Worm (Caenorhabditis elegans) whole organism, L4 larva: ENCODE measurements around the gene mnk-1.
A peak's percentile ranks its signal among the peaks of the same experiment; 100 is the strongest.

Source experiments
- D1046.2 ChIP-seq: fragments of 200-800 bp; sonication (Bioruptor generic); IDR thresholded peaks from 2 replicates; pipeline ENCODE4 v1.3.6; 2022; ENCODE audit warnings: missing genetic modification characterization, missing compliant biosample characterization
- F37D6.2 ChIP-seq: sonication (generic microtip); optimal IDR thresholded peaks from 2 replicates; lab custom pipeline; 2016; ENCODE audit warnings: mild to moderate bottlenecking, missing genetic modification characterization, missing compliant biosample characterization
- F49E8.2 ChIP-seq: sonication (generic microtip); optimal IDR thresholded peaks from 2 replicates; lab custom pipeline; 2016; ENCODE audit warnings: missing compliant biosample characterization, mild to moderate bottlenecking, missing genetic modification characterization, borderline replicate concordance
- Y48G9A.11 ChIP-seq: fragments of 200-800 bp; sonication (Bioruptor generic); IDR thresholded peaks from 2 replicates; pipeline ENCODE4 v1.3.6; 2022; ENCODE audit warnings: missing genetic modification reagents, missing genetic modification characterization, missing compliant biosample characterization
- ZK337.2 ChIP-seq: fragments of 200-800 bp; sonication (Bioruptor generic); IDR thresholded peaks from 2 replicates; pipeline ENCODE4 v1.3.6; 2022; ENCODE audit warnings: missing genetic modification reagents, missing genetic modification characterization, missing compliant biosample characterization
- aly-2 ChIP-seq: sonication (generic microtip); optimal IDR thresholded peaks from 2 replicates; lab custom pipeline; 2018; ENCODE audit warnings: missing biosample characterization, missing genetic modification characterization
- ceh-20 ChIP-seq: fragments of 200-800 bp; sonication (Bioruptor generic); IDR thresholded peaks from 2 replicates; pipeline ENCODE4 v1.3.6; 2022; ENCODE audit warnings: missing genetic modification reagents, missing genetic modification characterization, missing compliant biosample characterization
- ceh-32 ChIP-seq: sonication (generic microtip); optimal IDR thresholded peaks from 2 replicates; lab custom pipeline; 2016; ENCODE audit warnings: mild to moderate bottlenecking, missing genetic modification characterization, missing compliant biosample characterization; ENCODE audit not compliant: poor library complexity
- ceh-44 ChIP-seq: fragments of 200-800 bp; sonication (Bioruptor generic); IDR thresholded peaks from 2 replicates; pipeline ENCODE4 v1.3.6; 2022; ENCODE audit warnings: missing genetic modification reagents, missing genetic modification characterization, missing compliant biosample characterization
- ceh-62 ChIP-seq: sonication (generic microtip); optimal IDR thresholded peaks from 2 replicates; lab custom pipeline; 2017; ENCODE audit warnings: missing biosample characterization, missing genetic modification characterization
- ceh-82 ChIP-seq: sonication (generic microtip); optimal IDR thresholded peaks from 2 replicates; lab custom pipeline; 2017; ENCODE audit warnings: missing biosample characterization, missing genetic modification characterization
- daf-16 ChIP-seq, 3 experiments: sonication (generic microtip); optimal IDR thresholded peaks; 2 replicates each; lab custom pipeline; 2016 to 2017; ENCODE audit warnings: missing genetic modification characterization in 3 of 3, missing genetic modification reagents in 3 of 3, mild to moderate bottlenecking in 2 of 3, missing compliant biosample characterization in 2 of 3, missing biosample characterization in 1 of 3, moderate library complexity in 1 of 3
- daf-19 ChIP-seq: fragments of 200-800 bp; sonication (Bioruptor generic); conservative IDR thresholded peaks from 2 replicates; pipeline ENCODE4 v1.3.6; 2022; ENCODE audit warnings: missing genetic modification characterization, missing compliant biosample characterization
- dmd-6 ChIP-seq: fragments of 200-800 bp; sonication (Bioruptor generic); IDR thresholded peaks from 2 replicates; pipeline ENCODE4 v1.3.6; 2022; ENCODE audit warnings: missing genetic modification reagents, missing genetic modification characterization, missing compliant biosample characterization
- dmd-8 ChIP-seq: fragments of 200-800 bp; sonication (Bioruptor generic); IDR thresholded peaks from 2 replicates; pipeline ENCODE4 v1.3.6; 2022; ENCODE audit warnings: missing genetic modification characterization, missing compliant biosample characterization
- dmd-9 ChIP-seq: fragments of 200-800 bp; sonication (Bioruptor generic); IDR thresholded peaks from 2 replicates; pipeline ENCODE4 v1.3.6; 2022; ENCODE audit warnings: missing genetic modification reagents, missing genetic modification characterization, missing compliant biosample characterization
- hif-1 ChIP-seq, 2 experiments: sonication (generic microtip); optimal IDR thresholded peaks; 2 replicates each; lab custom pipeline; 2016 to 2017; ENCODE audit warnings: missing compliant biosample characterization in 2 of 2, missing genetic modification characterization in 2 of 2, missing genetic modification reagents in 2 of 2, missing genotype in 2 of 2, mild to moderate bottlenecking in 1 of 2
- hlh-11 ChIP-seq: fragments of 200-800 bp; sonication (Bioruptor generic); optimal IDR thresholded peaks from 2 replicates; lab custom pipeline; 2018; ENCODE audit warnings: mild to moderate bottlenecking, missing genetic modification characterization, missing compliant biosample characterization
- hmg-1.1 ChIP-seq: fragments of 200-800 bp; sonication (Bioruptor generic); IDR thresholded peaks from 2 replicates; pipeline ENCODE4 v1.3.6; 2022; ENCODE audit warnings: missing genetic modification reagents, missing genetic modification characterization, missing compliant biosample characterization
- jun-1 ChIP-seq: fragments of 150-350 bp; optimal IDR thresholded peaks from 2 replicates; lab custom pipeline; 2014; ENCODE audit warnings: missing biosample characterization, missing genetic modification reagents, missing genetic modification characterization
- lim-7 ChIP-seq: fragments of 200-800 bp; sonication (Bioruptor generic); IDR thresholded peaks from 2 replicates; pipeline ENCODE4 v1.3.6; 2022; ENCODE audit warnings: missing genetic modification characterization, missing compliant biosample characterization
- lin-38 ChIP-seq: fragments of 200-800 bp; sonication (Bioruptor generic); IDR thresholded peaks from 2 replicates; pipeline ENCODE4 v1.3.6; 2022; ENCODE audit warnings: missing genetic modification reagents, missing genetic modification characterization, missing compliant biosample characterization
- lir-3 ChIP-seq: sonication (generic microtip); optimal IDR thresholded peaks from 2 replicates; lab custom pipeline; 2016; ENCODE audit warnings: mild to moderate bottlenecking, missing genetic modification characterization, missing compliant biosample characterization
- lsy-2 ChIP-seq, 2 experiments: fragments of 150-350 bp in 1 of 2; sonication (generic microtip) in 1 of 2; optimal IDR thresholded peaks; 2 replicates each; lab custom pipeline; 2014 to 2017; ENCODE audit warnings: missing biosample characterization in 2 of 2, missing genetic modification characterization in 2 of 2
- mdl-1 ChIP-seq, 2 experiments: fragments of 150-350 bp in 1 of 2; sonication (generic microtip) in 1 of 2; optimal IDR thresholded peaks; 2 replicates each; lab custom pipeline; 2014 to 2017; ENCODE audit warnings: missing biosample characterization in 2 of 2, missing genetic modification characterization in 2 of 2
- mdt-29 ChIP-seq: fragments of 200-800 bp; sonication (Bioruptor generic); IDR thresholded peaks from 2 replicates; pipeline ENCODE4 v1.3.6; 2022; ENCODE audit warnings: missing genetic modification reagents, missing genetic modification characterization, missing compliant biosample characterization
- mep-1 ChIP-seq: fragments of 150-350 bp; sonication (generic microtip); optimal IDR thresholded peaks from 3 replicates; lab custom pipeline; 2014; ENCODE audit warnings: missing biosample characterization, missing genetic modification characterization
- mxl-2 ChIP-seq: fragments of 200-800 bp; sonication (Bioruptor generic); conservative IDR thresholded peaks from 2 replicates; pipeline ENCODE4 v1.3.6; 2022; ENCODE audit warnings: missing genetic modification reagents, missing genetic modification characterization, missing compliant biosample characterization
- mxl-3 ChIP-seq: fragments of 200-800 bp; sonication (Bioruptor generic); optimal IDR thresholded peaks from 2 replicates; lab custom pipeline; 2018; ENCODE audit warnings: mild to moderate bottlenecking, missing genetic modification characterization, missing compliant biosample characterization
- nhr-10 ChIP-seq: fragments of 150-350 bp; optimal IDR thresholded peaks from 2 replicates; lab custom pipeline; 2014; ENCODE audit warnings: missing biosample characterization, missing genetic modification characterization
- nhr-11 ChIP-seq: fragments of 150-350 bp; optimal IDR thresholded peaks from 2 replicates; lab custom pipeline; 2014; ENCODE audit warnings: missing biosample characterization, missing genetic modification characterization
- nhr-237 ChIP-seq: sonication (generic microtip); optimal IDR thresholded peaks from 2 replicates; lab custom pipeline; 2017; ENCODE audit warnings: missing biosample characterization, missing genetic modification characterization
- nhr-25 ChIP-seq: sonication (generic microtip); optimal IDR thresholded peaks from 2 replicates; lab custom pipeline; 2017; ENCODE audit warnings: missing genetic modification characterization, mild to moderate bottlenecking, missing compliant biosample characterization, antibody characterized with exemption, moderate library complexity, borderline replicate concordance; ENCODE audit not compliant: insufficient read depth
- nhr-41 ChIP-seq: fragments of 200-800 bp; sonication (Bioruptor generic); IDR thresholded peaks from 2 replicates; pipeline ENCODE4 v1.3.6; 2022; ENCODE audit warnings: missing genetic modification reagents, missing genetic modification characterization, missing compliant biosample characterization
- nhr-48 ChIP-seq: sonication (generic microtip); optimal IDR thresholded peaks from 2 replicates; lab custom pipeline; 2016; ENCODE audit warnings: mild to moderate bottlenecking, missing genetic modification characterization, missing compliant biosample characterization
- nhr-6 ChIP-seq: fragments of 150-350 bp; optimal IDR thresholded peaks from 2 replicates; lab custom pipeline; 2014; ENCODE audit warnings: missing biosample characterization, missing genetic modification characterization
- nhr-76 ChIP-seq: fragments of 150-350 bp; optimal IDR thresholded peaks from 2 replicates; lab custom pipeline; 2014; ENCODE audit warnings: missing biosample characterization, missing genetic modification characterization
- nhr-77 ChIP-seq: fragments of 150-350 bp; optimal IDR thresholded peaks from 2 replicates; lab custom pipeline; 2014; ENCODE audit warnings: missing biosample characterization, missing genetic modification characterization
- pqm-1 ChIP-seq: sonication (generic microtip); optimal IDR thresholded peaks from 2 replicates; lab custom pipeline; 2017; ENCODE audit warnings: missing biosample characterization, missing genetic modification characterization
- set-16 ChIP-seq: fragments of 200-800 bp; sonication (Bioruptor generic); IDR thresholded peaks from 2 replicates; pipeline ENCODE4 v1.3.6; 2022; ENCODE audit warnings: missing genetic modification reagents, missing genetic modification characterization, missing compliant biosample characterization
- skn-1 ChIP-seq: fragments of 150-350 bp; optimal IDR thresholded peaks from 2 replicates; lab custom pipeline; 2014; ENCODE audit warnings: missing biosample characterization, missing genetic modification characterization
- snpc-4 ChIP-seq: fragments of 150-350 bp; optimal IDR thresholded peaks from 2 replicates; lab custom pipeline; 2014; ENCODE audit warnings: missing biosample characterization, missing genetic modification characterization
- spr-3 ChIP-seq: fragments of 200-800 bp; sonication (Bioruptor generic); optimal IDR thresholded peaks from 2 replicates; lab custom pipeline; 2018; ENCODE audit warnings: mild to moderate bottlenecking, missing genetic modification characterization, missing compliant biosample characterization
- unc-130 ChIP-seq: sonication (generic microtip); optimal IDR thresholded peaks from 2 replicates; lab custom pipeline; 2016; ENCODE audit warnings: missing genetic modification reagents, missing genetic modification characterization, missing compliant biosample characterization
- unc-39 ChIP-seq: sonication (generic microtip); optimal IDR thresholded peaks from 2 replicates; lab custom pipeline; 2017; ENCODE audit warnings: missing biosample characterization, missing genetic modification characterization
- unc-62 ChIP-seq, 3 experiments: fragments of 150-350 bp in 1 of 3; sonication (generic microtip); optimal IDR thresholded peaks in 2 of 3; peaks in 1 of 3; 1 replicate in 1 of 3; 2 replicates in 2 of 3; lab custom pipeline; 2014 to 2017; ENCODE audit warnings: missing biosample characterization in 3 of 3, missing genetic modification characterization in 3 of 3, missing genetic modification reagents in 3 of 3, missing genotype in 1 of 3
- vab-7 ChIP-seq: fragments of 200-800 bp; sonication (Bioruptor generic); IDR thresholded peaks from 2 replicates; pipeline ENCODE4 v1.3.6; 2022; ENCODE audit warnings: missing genetic modification reagents, missing genetic modification characterization, missing compliant biosample characterization
- zag-1 ChIP-seq: fragments of 150-350 bp; optimal IDR thresholded peaks from 2 replicates; lab custom pipeline; 2014; ENCODE audit warnings: missing biosample characterization, missing genetic modification characterization
- zfp-3 ChIP-seq: fragments of 200-800 bp; sonication (Bioruptor generic); conservative IDR thresholded peaks from 2 replicates; pipeline ENCODE4 v1.3.6; 2022; ENCODE audit warnings: missing genetic modification reagents, missing genetic modification characterization, missing compliant biosample characterization
- zip-2 ChIP-seq: fragments of 150-350 bp; optimal IDR thresholded peaks from 2 replicates; lab custom pipeline; 2014; ENCODE audit warnings: missing biosample characterization, missing genetic modification characterization
- ztf-7 ChIP-seq: fragments of 150-350 bp; optimal IDR thresholded peaks from 2 replicates; lab custom pipeline; 2014; ENCODE audit warnings: missing biosample characterization, missing genetic modification characterization

mnk-1 gene

ce11 chrII:10547311-10547710, 7.5 kb downstream of the mnk-1 start (continued):
- TF ChIP-seq zfp-3 (GFP tag; lab: Robert Waterston, UW) = peak; percentile 69
- no peak for TF ChIP-seq zag-1
- no peak for TF ChIP-seq unc-130 (GFP tag; lab: Kevin White, UChicago)
- peak; percentile 59; the same call in 1 of the 2 replicates for TF ChIP-seq mdt-29 (GFP tag; lab: Robert Waterston, UW)
- no peak for TF ChIP-seq lir-3
- no peak for TF ChIP-seq nhr-48 (tag; lab: Kevin White, UChicago)
- no peak for TF ChIP-seq nhr-77 (tag; lab: Kevin White, UChicago)
- no peak for TF ChIP-seq aly-2 (tag; lab: Kevin White, UChicago)
- no peak for TF ChIP-seq ceh-62 (tag; lab: Kevin White, UChicago)
- peak; percentile 31; the same call in 1 of the 2 replicates for TF ChIP-seq dmd-6
- TF ChIP-seq hmg-1.1 (GFP tag; lab: Robert Waterston, UW) = peak; percentile 42
- peak; percentile 76; the same call in 1 of the 2 replicates for TF ChIP-seq D1046.2
- no peak for TF ChIP-seq ZK337.2
- 0 out of 2 replicates have a peak, but pooled peaks have one; percentile 23 for TF ChIP-seq ceh-20
- no peak for TF ChIP-seq spr-3 (GFP tag; lab: Kevin White, UChicago)
- TF ChIP-seq lin-38 (GFP tag; lab: Robert Waterston, UW) = no peak
- no peak for TF ChIP-seq ceh-82 (tag; lab: Kevin White, UChicago)
- 0 out of 2 replicates have a peak, but pooled peaks have one; percentile 47 for TF ChIP-seq dmd-9 (GFP tag; lab: Robert Waterston, UW)
- TF ChIP-seq F37D6.2 (tag; lab: Kevin White, UChicago) = no peak
- TF ChIP-seq dmd-8 = peak; percentile 81
- TF ChIP-seq nhr-76 (tag; lab: Kevin White, UChicago) = no peak
- no peak for TF ChIP-seq unc-62 (GFP tag; optimal IDR thresholded peaks at IDR 0.05 in 1 of 2; lab: Kevin White, UChicago)
- TF ChIP-seq unc-62 (tag; optimal IDR thresholded peaks at IDR 0.05; lab: Kevin White, UChicago) = no peak
- no peak for TF ChIP-seq ztf-7 (tag; lab: Kevin White, UChicago)
- no peak for TF ChIP-seq mep-1 (tag; lab: Kevin White, UChicago)
- TF ChIP-seq mxl-3 (GFP tag; lab: Kevin White, UChicago) = peak; percentile 77
- no peak for TF ChIP-seq unc-39
- no peak for TF ChIP-seq nhr-11 (tag; lab: Kevin White, UChicago)
- no peak for TF ChIP-seq skn-1 (tag; lab: Kevin White, UChicago)
- TF ChIP-seq nhr-41 = no peak
- no peak for TF ChIP-seq F49E8.2 (tag; lab: Kevin White, UChicago)
- TF ChIP-seq jun-1 = no peak
- no peak for TF ChIP-seq nhr-10 (tag; lab: Kevin White, UChicago)
- TF ChIP-seq nhr-237 = no peak
- no peak for TF ChIP-seq mxl-2
- TF ChIP-seq nhr-25 (tag; lab: Kevin White, UChicago) = no peak
- no peak for TF ChIP-seq daf-19 (GFP tag; lab: Robert Waterston, UW)
- TF ChIP-seq set-16 = peak; percentile 93
- TF ChIP-seq vab-7 (GFP tag; lab: Robert Waterston, UW) = peak; percentile 31; the same call in 1 of the 2 replicates
- TF ChIP-seq nhr-6 (tag; lab: Kevin White, UChicago) = no peak
- TF ChIP-seq zip-2 (tag; lab: Kevin White, UChicago) = no peak
- no peak for TF ChIP-seq mdl-1 (tag; optimal IDR thresholded peaks at IDR 0.05; lab: Kevin White, UChicago)
- TF ChIP-seq daf-16 (GFP tag; optimal IDR thresholded peaks at IDR 0.05; lab: Kevin White, UChicago) = no peak
- no peak for TF ChIP-seq daf-16 (tag; optimal IDR thresholded peaks at IDR 0.05; lab: Kevin White, UChicago)
- TF ChIP-seq snpc-4 (tag; lab: Kevin White, UChicago) = no peak
- TF ChIP-seq hlh-11 (tag; lab: Kevin White, UChicago) = no peak
- peak in 1 of 2 experiments; percentile 55 for TF ChIP-seq hif-1 (tag; optimal IDR thresholded peaks at IDR 0.05; lab: Kevin White, UChicago)
- peak; percentile 45 for TF ChIP-seq Y48G9A.11 (GFP tag; lab: Robert Waterston, UW)
- TF ChIP-seq lim-7 (GFP tag; lab: Robert Waterston, UW) = peak; percentile 54
- no peak for TF ChIP-seq ceh-44 (GFP tag; lab: Robert Waterston, UW)
- no peak for TF ChIP-seq ceh-32
- no peak for TF ChIP-seq lsy-2 (tag; optimal IDR thresholded peaks at IDR 0.05; lab: Kevin White, UChicago)
- no peak for TF ChIP-seq pqm-1 (tag; lab: Kevin White, UChicago)
